In genomic region chrX:18644890-18645289, dm6 we compare ENCODE assay signal across 1 fruit fly cellular context.
TF ChIP-seq lines count a peak whose summit lies in the region.

No protein-coding gene starts in this region.

TF ChIP-seq in whole organism, embryonic, 481 proteins besides CTCF, POLR2A, EP300 and RAD21 (continued from another document):
- TF ChIP-seq CG1024 (GFP tag; IDR thresholded peaks at IDR 0.05; lab: Robert Waterston, UW) = 0 out of 2 replicates have a peak, but pooled peaks have one; percentile 38
- TF ChIP-seq prd (optimal IDR thresholded peaks at IDR 0.05; lab: Kevin White, UChicago) = no peak
- TF ChIP-seq prd (GFP tag; IDR thresholded peaks at IDR 0.05; lab: Robert Waterston, UW) = peak; percentile 85; the same call in 2 of the 3 replicates
- TF ChIP-seq wor (GFP tag; IDR thresholded peaks at IDR 0.05; lab: Robert Waterston, UW) = peak; percentile 59
- TF ChIP-seq vfl (GFP tag; optimal IDR thresholded peaks at IDR 0.05; lab: Kevin White, UChicago) = peak; percentile 51
- TF ChIP-seq CG15514 (GFP tag; optimal IDR thresholded peaks at IDR 0.05; lab: Kevin White, UChicago) = peak; percentile 76
- TF ChIP-seq sima (GFP tag; optimal IDR thresholded peaks at IDR 0.05; lab: Kevin White, UChicago) = no peak
- TF ChIP-seq grn (GFP tag; optimal IDR thresholded peaks at IDR 0.05; lab: Kevin White, UChicago) = peak; percentile 77
- TF ChIP-seq CG15696 (tag; optimal IDR thresholded peaks at IDR 0.05; lab: Kevin White, UChicago) = peak; percentile 71
- peak; percentile 73; the same call in 1 of the 2 replicates for TF ChIP-seq CG14014 (GFP tag; IDR thresholded peaks at IDR 0.05; lab: Robert Waterston, UW)
- peak; percentile 79 for TF ChIP-seq D19A (tag; optimal IDR thresholded peaks at IDR 0.05; lab: Kevin White, UChicago)
- TF ChIP-seq Bteb2 (GFP tag; optimal IDR thresholded peaks at IDR 0.05; lab: Kevin White, UChicago) = peak; percentile 70
- TF ChIP-seq h (optimal IDR thresholded peaks at IDR 0.05; lab: Kevin White, UChicago) = no peak
- peak; percentile 72 for TF ChIP-seq CG6689 (GFP tag; IDR thresholded peaks at IDR 0.05; lab: Robert Waterston, UW)
- no peak for TF ChIP-seq pan (optimal IDR thresholded peaks at IDR 0.05; lab: Kevin White, UChicago)
- TF ChIP-seq pan (GFP tag; optimal IDR thresholded peaks at IDR 0.05 in 1 of 2, IDR thresholded peaks at IDR 0.05 in 1 of 2) = peak in 1 of 2 experiments; percentile 84
- peak; percentile 22 for TF ChIP-seq Vsx1 (GFP tag; optimal IDR thresholded peaks at IDR 0.05; lab: Kevin White, UChicago)
- TF ChIP-seq CG10959 (GFP tag; IDR thresholded peaks at IDR 0.05; lab: Robert Waterston, UW) = peak; percentile 62
- no peak for TF ChIP-seq Doc2 (GFP tag; IDR thresholded peaks at IDR 0.05; lab: Robert Waterston, UW)
- TF ChIP-seq CG13123 (GFP tag; optimal IDR thresholded peaks at IDR 0.05; lab: Kevin White, UChicago) = peak; percentile 46
- TF ChIP-seq Sox102F (GFP tag; optimal IDR thresholded peaks at IDR 0.05; lab: Kevin White, UChicago) = peak; percentile 89
- TF ChIP-seq phol (tag; optimal IDR thresholded peaks at IDR 0.05; lab: Kevin White, UChicago) = peak; percentile 84
- TF ChIP-seq CG11723 (GFP tag; optimal IDR thresholded peaks at IDR 0.05; lab: Kevin White, UChicago) = peak; percentile 64
- TF ChIP-seq abd-A (tag; optimal IDR thresholded peaks at IDR 0.05; lab: Kevin White, UChicago) = no peak
- TF ChIP-seq B-H2 (GFP tag; optimal IDR thresholded peaks at IDR 0.05; lab: Kevin White, UChicago) = peak; percentile 43
- peak; percentile 52 for TF ChIP-seq CG33557 (GFP tag; optimal IDR thresholded peaks at IDR 0.05; lab: Kevin White, UChicago)
- peak; percentile 49; the same call in 1 of the 2 replicates for TF ChIP-seq Rx (GFP tag; IDR thresholded peaks at IDR 0.05; lab: Robert Waterston, UW)
- TF ChIP-seq CG6791 (GFP tag; IDR thresholded peaks at IDR 0.05; lab: Robert Waterston, UW; ENCODE audit: partially characterized antibody) = no peak
- TF ChIP-seq sob (GFP tag; IDR thresholded peaks at IDR 0.05; lab: Robert Waterston, UW) = peak; percentile 79
- peak; percentile 89 for TF ChIP-seq CG11504 (tag; optimal IDR thresholded peaks at IDR 0.05; lab: Kevin White, UChicago)
- no peak for TF ChIP-seq ro (GFP tag; IDR thresholded peaks at IDR 0.05; lab: Robert Waterston, UW)
- 0 out of 2 replicates have a peak, but pooled peaks have one; percentile 40 for TF ChIP-seq CG8765 (GFP tag; IDR thresholded peaks at IDR 0.05; lab: Robert Waterston, UW)
- TF ChIP-seq stc (GFP tag; IDR thresholded peaks at IDR 0.05; lab: Robert Waterston, UW) = peak; percentile 71
- TF ChIP-seq oc (tag; optimal IDR thresholded peaks at IDR 0.05; lab: Kevin White, UChicago) = peak; percentile 85
- peak; percentile 35 for TF ChIP-seq CG31388 (GFP tag; optimal IDR thresholded peaks at IDR 0.05; lab: Kevin White, UChicago)
- peak; percentile 57 for TF ChIP-seq CG6272 (GFP tag; IDR thresholded peaks at IDR 0.05; lab: Robert Waterston, UW)
- TF ChIP-seq ewg (GFP tag; optimal IDR thresholded peaks at IDR 0.05; lab: Kevin White, UChicago) = peak; percentile 70
- peak; percentile 66 for TF ChIP-seq CG16815 (GFP tag; optimal IDR thresholded peaks at IDR 0.05; lab: Kevin White, UChicago)
- TF ChIP-seq CG3163 (GFP tag; optimal IDR thresholded peaks at IDR 0.05; lab: Kevin White, UChicago) = no peak
- peak; percentile 93 for TF ChIP-seq lab (GFP tag; optimal IDR thresholded peaks at IDR 0.05; lab: Kevin White, UChicago)
- TF ChIP-seq tio (GFP tag; optimal IDR thresholded peaks at IDR 0.05; lab: Kevin White, UChicago) = peak; percentile 58
- peak; percentile 17 for TF ChIP-seq shn (GFP tag; optimal IDR thresholded peaks at IDR 0.05; lab: Kevin White, UChicago)
- peak; percentile 81 for TF ChIP-seq CG15601 (tag; optimal IDR thresholded peaks at IDR 0.05; lab: Kevin White, UChicago)
- TF ChIP-seq CG12104 (GFP tag; optimal IDR thresholded peaks at IDR 0.05; lab: Kevin White, UChicago) = peak; percentile 78
